Fruit fly (Drosophila melanogaster): ENCODE results near the gene CG4374.

The CG4374 gene

DNA sequence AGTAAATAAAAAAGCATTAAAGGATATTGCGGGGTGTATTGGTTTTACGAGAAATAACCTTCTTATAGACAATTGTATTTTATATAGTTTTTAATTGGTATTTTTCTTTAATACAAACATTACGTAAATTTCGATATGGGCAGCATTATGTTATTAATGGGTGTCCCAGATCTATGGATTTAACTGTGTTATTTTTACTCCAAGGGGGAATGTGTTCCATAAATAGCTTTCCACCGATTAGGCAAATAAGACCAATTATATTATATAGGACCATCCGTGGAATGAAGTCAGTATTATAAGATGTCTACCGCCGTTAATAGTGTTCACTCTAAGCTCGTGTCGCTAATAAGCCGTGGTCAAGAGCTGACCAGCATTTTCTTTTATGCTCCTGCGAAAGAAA lies 11.5 kb upstream of the CG4374 start, which contains the start of gene Ir94g:
Gene Ir94g, plus strand, starts transcription at position 301 of the 400 bp plus-strand sequence.
- TF ChIP-seq cic (GFP tag; optimal IDR thresholded peaks at IDR 0.05) (no peak), pad (GFP tag; optimal IDR thresholded peaks at IDR 0.05) (no peak), kay (GFP tag; ENCODE audit: borderline replicate concordance) (no peak), Mnt (GFP tag; optimal IDR thresholded peaks at IDR 0.05) (no peak), Clk (GFP tag; optimal IDR thresholded peaks at IDR 0.05) (no peak), CG7045 (GFP tag; optimal IDR thresholded peaks at IDR 0.05) (no peak), CG7101 (tag; optimal IDR thresholded peaks at IDR 0.05) (no peak), cnc (optimal IDR thresholded peaks at IDR 0.05) (no peak), tj (GFP tag; optimal IDR thresholded peaks at IDR 0.05) (no peak), CG5204 (GFP tag; optimal IDR thresholded peaks at IDR 0.05) (no peak), CG14711 (tag; optimal IDR thresholded peaks at IDR 0.05) (no peak), ovo (GFP tag; optimal IDR thresholded peaks at IDR 0.05) (no peak), CG33017 (tag; optimal IDR thresholded peaks at IDR 0.05) (no peak), Hr96 (GFP tag; optimal IDR thresholded peaks at IDR 0.05) (no peak), bab1 (GFP tag; optimal IDR thresholded peaks at IDR 0.05) (no peak)

DNA sequence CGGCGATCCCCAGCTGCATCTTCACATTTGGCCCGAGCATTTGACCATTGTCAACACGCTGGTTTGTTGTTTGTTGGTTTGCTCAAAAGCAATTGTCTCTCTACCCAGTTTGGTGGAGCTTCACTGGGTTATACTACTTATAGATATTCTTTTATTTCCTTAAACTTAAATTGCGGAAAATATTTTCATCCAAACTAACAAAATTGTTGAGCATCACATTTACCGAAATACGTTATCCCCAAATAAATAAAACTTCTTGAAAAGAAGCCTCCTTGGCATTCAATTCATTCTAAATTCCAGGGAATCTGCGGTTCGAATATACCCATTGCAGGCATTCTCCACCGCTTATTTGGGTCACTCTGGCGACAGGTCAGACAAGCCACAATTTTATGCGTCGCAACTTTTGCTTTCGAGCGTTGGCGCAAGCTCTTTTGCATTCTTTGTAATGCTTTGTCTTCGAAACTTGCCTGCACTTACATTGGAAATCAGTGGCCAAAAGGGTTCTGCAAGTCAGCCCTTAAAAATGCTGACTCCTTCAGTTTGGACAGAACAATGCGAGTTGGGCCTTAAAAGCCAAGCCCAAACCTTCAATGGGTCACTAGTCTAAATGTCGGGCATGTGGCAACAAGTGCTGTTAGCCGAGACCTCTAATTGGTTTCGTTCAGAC lies 9.3 kb upstream of the CG4374 start, which contains the start of gene Ir94f:
Gene Ir94f, plus strand, starts transcription at position 617 of the 667 bp plus-strand sequence.
- TF ChIP-seq CG11617 (GFP tag; optimal IDR thresholded peaks at IDR 0.05), result no peak
- no peak for TF ChIP-seq tj (GFP tag; optimal IDR thresholded peaks at IDR 0.05)
- no peak for TF ChIP-seq kay (GFP tag; ENCODE audit: borderline replicate concordance)
- TF ChIP-seq bab1 (GFP tag; optimal IDR thresholded peaks at IDR 0.05), result no peak
- no peak for TF ChIP-seq Crg-1 (GFP tag; optimal IDR thresholded peaks at IDR 0.05)
- TF ChIP-seq CG33017 (tag; optimal IDR thresholded peaks at IDR 0.05), result no peak
- no peak for TF ChIP-seq pad (GFP tag; optimal IDR thresholded peaks at IDR 0.05)
- TF ChIP-seq Hr96 (GFP tag; optimal IDR thresholded peaks at IDR 0.05), result no peak

DNA sequence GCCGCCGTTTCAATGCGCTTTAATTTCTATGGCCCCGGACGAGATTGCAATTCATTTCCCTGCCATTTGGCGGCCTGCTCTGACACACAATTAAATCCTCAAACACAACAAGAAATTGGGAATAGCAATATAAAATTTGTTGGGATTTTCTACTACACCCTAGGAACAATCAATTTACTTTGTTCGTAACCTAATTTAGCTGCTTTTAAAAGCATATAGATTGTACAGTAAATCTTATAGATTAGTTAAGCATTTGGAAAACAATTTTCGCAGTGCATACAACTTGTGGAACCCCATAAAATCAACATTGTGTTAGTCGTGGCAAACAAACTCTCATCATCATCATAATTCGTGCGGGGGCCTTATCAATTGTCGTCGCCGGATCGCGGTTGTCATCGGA lies 4.0 kb upstream of the CG4374 start:
- no peak for TF ChIP-seq CG7101 (tag; optimal IDR thresholded peaks at IDR 0.05)
- no peak for TF ChIP-seq Crg-1 (GFP tag; optimal IDR thresholded peaks at IDR 0.05)
- TF ChIP-seq CG1620 (GFP tag; optimal IDR thresholded peaks at IDR 0.05), result no peak
- no peak for TF ChIP-seq Clk (GFP tag; optimal IDR thresholded peaks at IDR 0.05)
- TF ChIP-seq bab1 (GFP tag; optimal IDR thresholded peaks at IDR 0.05), result no peak
- no peak for TF ChIP-seq CG11617 (GFP tag; optimal IDR thresholded peaks at IDR 0.05)
- no peak for TF ChIP-seq CG5204 (GFP tag; optimal IDR thresholded peaks at IDR 0.05)
- TF ChIP-seq Mnt (GFP tag; optimal IDR thresholded peaks at IDR 0.05), result no peak
- TF ChIP-seq kay (GFP tag; ENCODE audit: borderline replicate concordance), result no peak
- TF ChIP-seq CG12768 (GFP tag; optimal IDR thresholded peaks at IDR 0.05), result no peak
- TF ChIP-seq ovo (GFP tag; optimal IDR thresholded peaks at IDR 0.05), result no peak
- TF ChIP-seq Hr96 (GFP tag; optimal IDR thresholded peaks at IDR 0.05), result no peak
- TF ChIP-seq toe (GFP tag; optimal IDR thresholded peaks at IDR 0.05), result no peak
- no peak for TF ChIP-seq tj (GFP tag; optimal IDR thresholded peaks at IDR 0.05)
- TF ChIP-seq pad (GFP tag; optimal IDR thresholded peaks at IDR 0.05), result no peak
- no peak for TF ChIP-seq CG7045 (GFP tag; optimal IDR thresholded peaks at IDR 0.05)
- no peak for TF ChIP-seq CG33017 (tag; optimal IDR thresholded peaks at IDR 0.05)
- no peak for TF ChIP-seq cic (GFP tag; optimal IDR thresholded peaks at IDR 0.05)
- TF ChIP-seq CG14711 (tag; optimal IDR thresholded peaks at IDR 0.05), result no peak
- TF ChIP-seq cnc (optimal IDR thresholded peaks at IDR 0.05), result no peak

DNA sequence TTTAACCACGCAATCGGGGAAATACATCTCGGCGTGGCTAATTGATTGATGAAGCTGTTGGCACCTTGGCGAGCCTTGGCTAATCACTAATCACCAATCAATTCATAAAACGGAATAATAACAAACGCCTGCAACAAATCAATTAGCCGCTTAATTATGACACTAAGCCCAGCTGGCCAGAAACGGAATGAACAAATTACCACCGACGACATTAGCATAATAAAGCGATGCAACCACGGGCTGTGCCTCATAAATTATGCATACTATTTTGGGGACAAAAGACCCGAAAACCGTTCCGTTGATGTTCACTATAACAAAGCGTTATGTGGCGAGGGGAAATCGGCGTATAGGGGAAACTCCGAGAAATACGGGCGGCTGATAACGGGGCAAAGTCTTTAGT lies 11.4 kb downstream of the CG4374 start:
- TF ChIP-seq kay (GFP tag; ENCODE audit: borderline replicate concordance) (no peak), Crg-1 (GFP tag; optimal IDR thresholded peaks at IDR 0.05) (no peak), tj (GFP tag; optimal IDR thresholded peaks at IDR 0.05) (no peak), CG7045 (GFP tag; optimal IDR thresholded peaks at IDR 0.05) (no peak), ovo (GFP tag; optimal IDR thresholded peaks at IDR 0.05) (no peak), CG5204 (GFP tag; optimal IDR thresholded peaks at IDR 0.05) (no peak), CG11617 (GFP tag; optimal IDR thresholded peaks at IDR 0.05) (no peak), CG7101 (tag; optimal IDR thresholded peaks at IDR 0.05) (no peak), toe (GFP tag; optimal IDR thresholded peaks at IDR 0.05) (no peak), CG33017 (tag; optimal IDR thresholded peaks at IDR 0.05) (no peak), Clk (GFP tag; optimal IDR thresholded peaks at IDR 0.05) (no peak), cic (GFP tag; optimal IDR thresholded peaks at IDR 0.05) (no peak), CG12768 (GFP tag; optimal IDR thresholded peaks at IDR 0.05) (no peak), bab1 (GFP tag; optimal IDR thresholded peaks at IDR 0.05) (no peak), CG1620 (GFP tag; optimal IDR thresholded peaks at IDR 0.05) (no peak), Hr96 (GFP tag; optimal IDR thresholded peaks at IDR 0.05) (no peak), Mnt (GFP tag; optimal IDR thresholded peaks at IDR 0.05) (no peak)

DNA sequence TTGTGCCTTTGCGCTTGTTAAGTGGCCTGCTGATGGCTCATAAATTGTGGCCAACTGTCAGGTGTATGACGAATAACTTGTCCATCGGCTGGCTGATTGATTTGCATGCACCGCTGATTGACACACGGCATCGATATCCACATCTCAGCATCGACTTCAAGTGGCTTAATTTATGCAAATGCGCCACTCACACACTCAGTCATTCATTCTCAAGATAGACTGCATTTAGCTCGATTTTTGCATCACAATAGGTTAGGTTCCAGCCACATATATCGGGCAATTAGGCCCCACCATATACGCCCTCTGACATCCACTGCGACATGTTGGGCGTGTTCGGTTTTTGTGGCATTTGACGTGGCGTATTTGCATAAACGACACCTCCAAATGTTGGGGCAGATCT lies 16.2 kb downstream of the CG4374 start:
- TF ChIP-seq pad (GFP tag; optimal IDR thresholded peaks at IDR 0.05) (no peak), toe (GFP tag; optimal IDR thresholded peaks at IDR 0.05) (no peak), Crg-1 (GFP tag; optimal IDR thresholded peaks at IDR 0.05) (no peak), kay (GFP tag; ENCODE audit: borderline replicate concordance) (no peak), bab1 (GFP tag; optimal IDR thresholded peaks at IDR 0.05) (no peak), CG12768 (GFP tag; optimal IDR thresholded peaks at IDR 0.05) (no peak), cic (GFP tag; optimal IDR thresholded peaks at IDR 0.05) (no peak)

DNA sequence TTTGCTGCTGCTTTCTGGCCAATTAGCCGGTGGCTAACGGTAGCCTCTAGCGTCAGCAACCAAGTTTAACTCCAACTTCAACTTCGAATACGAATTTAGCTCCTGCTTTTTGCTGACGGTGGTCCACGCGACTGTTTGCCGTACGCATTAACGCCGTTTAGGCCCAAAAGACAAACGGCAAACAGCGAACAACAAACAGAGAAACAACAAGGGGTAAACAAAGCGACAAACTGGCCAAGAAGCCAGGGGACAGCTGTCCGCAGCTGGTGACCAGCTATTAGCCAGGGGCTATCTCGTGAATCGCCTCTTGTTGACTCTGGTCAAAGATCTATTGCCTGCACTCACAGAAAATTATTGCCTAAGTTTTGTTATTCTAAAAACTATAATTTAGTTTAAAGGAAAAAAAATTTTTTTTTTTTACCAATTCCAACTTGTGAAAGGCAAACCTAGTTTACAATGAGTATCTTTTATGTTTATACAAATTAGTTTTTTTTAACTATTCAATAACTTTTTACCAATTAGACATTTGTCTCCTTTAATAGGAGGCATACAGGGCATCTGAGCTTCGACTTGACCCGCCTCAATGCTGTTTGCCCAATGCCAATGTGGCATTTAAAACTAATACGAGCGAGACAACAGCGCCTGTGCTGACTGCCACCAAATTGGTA lies 26.7 kb downstream of the CG4374 start:
- no peak for TF ChIP-seq CG1620 (GFP tag; optimal IDR thresholded peaks at IDR 0.05)

Measured in whole organism, adult.